Fruit fly (Drosophila melanogaster): ENCODE data around the gene daed.

DNA sequence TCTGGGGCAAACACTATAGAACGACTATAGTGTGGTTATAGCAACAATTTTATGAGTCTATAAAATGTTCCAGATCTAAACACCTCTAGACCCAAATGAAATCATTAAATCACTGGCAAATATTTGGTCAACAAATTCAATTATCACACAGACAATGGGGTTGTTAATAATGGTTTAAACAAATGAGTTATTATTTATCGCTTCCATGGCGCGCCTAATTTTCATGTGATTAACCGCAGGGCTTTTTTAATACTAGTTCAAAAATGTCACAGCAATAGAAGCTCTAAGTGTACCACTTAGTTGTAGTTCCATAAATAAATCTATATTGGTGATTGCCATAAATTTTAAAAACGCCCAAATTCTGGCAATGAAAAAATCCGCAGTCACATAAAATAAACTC is 7.1 kb downstream of the daed start, which contains the start of gene CG33124:
- no peak for TF ChIP-seq Sox100B (GFP tag; optimal IDR thresholded peaks at IDR 0.05)
- TF ChIP-seq sens-2 (GFP tag; IDR thresholded peaks at IDR 0.05): no peak
- no peak for TF ChIP-seq z (GFP tag; IDR thresholded peaks at IDR 0.05)
- no peak for TF ChIP-seq br (optimal IDR thresholded peaks at IDR 0.05)
- TF ChIP-seq CG14860 (GFP tag; IDR thresholded peaks at IDR 0.05; ENCODE audit: partially characterized antibody): no peak
- TF ChIP-seq CG2678 (tag; optimal IDR thresholded peaks at IDR 0.05): peak; percentile 28
- no peak for TF ChIP-seq zen (tag; optimal IDR thresholded peaks at IDR 0.05)
- no peak for TF ChIP-seq CG15073 (GFP tag; optimal IDR thresholded peaks at IDR 0.05)
- no peak for TF ChIP-seq CG7745 (tag; optimal IDR thresholded peaks at IDR 0.05)
- no peak for TF ChIP-seq org-1 (GFP tag; optimal IDR thresholded peaks at IDR 0.05)
- no peak for TF ChIP-seq pb (GFP tag; optimal IDR thresholded peaks at IDR 0.05)
- no peak for TF ChIP-seq CG6854 (GFP tag; optimal IDR thresholded peaks at IDR 0.05)
